Worm (Caenorhabditis elegans): Measurements from ENCODE around the gene F07F6.1.

- TF ChIP-seq T20F7.1 (GFP tag; optimal IDR thresholded peaks at IDR 0.05) (no peak), Y75B8A.6 (GFP tag; IDR thresholded peaks at IDR 0.05) (no peak)
Observed at ce11 chrII:5398779-5399178, 38.9 kb upstream of the F07F6.1 start, which contains the start of gene fbxl-3.
